Fruit fly (Drosophila melanogaster) Kc167 (cell line): ENCODE data around the gene GILT3.

Source experiments
- Myc ChIP-seq: fragments of >200 bp; optimal IDR thresholded peaks from 2 replicates; lab custom pipeline; 2017; ENCODE audit warnings: missing external identifiers
- Sin3A ChIP-seq: fragments of >200 bp; optimal IDR thresholded peaks from 2 replicates; lab custom pipeline; 2018; ENCODE audit warnings: missing external identifiers
- insv ChIP-seq: fragments of >200 bp; optimal IDR thresholded peaks from 3 replicates; lab custom pipeline; 2018; ENCODE audit warnings: missing external identifiers
- psq ChIP-seq: fragments of >200 bp; optimal IDR thresholded peaks from 2 replicates; lab custom pipeline; 2017; ENCODE audit warnings: missing external identifiers
- ttk ChIP-seq: sonication (Bioruptor generic); optimal IDR thresholded peaks from 2 replicates; lab custom pipeline; 2017; ENCODE audit warnings: missing external identifiers

DNA sequence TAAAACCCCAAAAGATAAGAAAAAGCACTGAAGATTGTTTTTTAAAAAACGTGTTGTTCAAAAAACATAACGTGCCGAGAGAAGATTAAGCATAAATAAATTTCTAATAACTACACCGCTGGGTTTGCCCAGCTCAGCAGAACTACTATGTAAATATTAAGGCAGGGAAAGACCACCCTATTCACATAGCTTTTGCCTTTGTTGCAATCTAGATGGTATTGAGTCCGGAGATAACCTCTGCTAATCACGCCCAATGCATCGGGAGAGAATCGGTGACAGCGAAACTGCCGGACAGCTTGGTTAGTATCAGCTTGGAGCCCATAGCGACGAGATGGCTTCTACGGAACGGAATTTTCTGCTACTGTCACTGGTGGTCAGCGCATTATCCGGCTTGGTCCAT, 8.8 kb downstream of the GILT3 start, which contains the start of gene SPE:
- TF ChIP-seq psq (lab: Kevin White, UChicago) (no peak), Sin3A (lab: Kevin White, UChicago) (no peak), insv (lab: Kevin White, UChicago) (no peak), Myc (lab: Kevin White, UChicago) (no peak), ttk (no peak)
